Fruit fly (Drosophila melanogaster) whole organism, embryonic: ENCODE results near the gene CG42399.

Experiments
- CG10462 ChIP-seq: fragments of 200-800 bp; sonication (Bioruptor generic); optimal IDR thresholded peaks from 2 replicates; lab custom pipeline; 2016; ENCODE audit warnings: missing biosample characterization, missing genetic modification characterization
- CG11696 ChIP-seq: fragments of 200-800 bp; sonication (Bioruptor generic); IDR thresholded peaks from 2 replicates; pipeline ENCODE4 v1.3.6; 2022; ENCODE audit warnings: missing biosample characterization, missing genetic modification characterization
- CG12071 ChIP-seq: fragments of 200-800 bp; sonication (Bioruptor generic); optimal IDR thresholded peaks from 3 replicates; lab custom pipeline; 2018; ENCODE audit warnings: missing biosample characterization, mild to moderate bottlenecking, missing genetic modification characterization
- CG12236 ChIP-seq: fragments of 200-800 bp; sonication (Bioruptor generic); optimal IDR thresholded peaks from 2 replicates; lab custom pipeline; 2016; ENCODE audit warnings: missing biosample characterization, missing genetic modification characterization
- CG12391 ChIP-seq: fragments of 200-800 bp; sonication (Bioruptor generic); optimal IDR thresholded peaks from 3 replicates; lab custom pipeline; 2018; ENCODE audit warnings: missing biosample characterization, mild to moderate bottlenecking, missing genetic modification characterization, moderate library complexity
- CG12744 ChIP-seq: fragments of 200-800 bp; sonication (Bioruptor generic); optimal IDR thresholded peaks from 2 replicates; lab custom pipeline; 2016; ENCODE audit warnings: missing biosample characterization, missing genetic modification characterization
- CG12769 ChIP-seq: fragments of 200-800 bp; sonication (Bioruptor generic); optimal IDR thresholded peaks from 2 replicates; lab custom pipeline; 2019; ENCODE audit warnings: missing biosample characterization, mild to moderate bottlenecking, missing genetic modification characterization, moderate library complexity
- CG13296 ChIP-seq: fragments of 200-800 bp; sonication (Bioruptor generic); optimal IDR thresholded peaks from 3 replicates; lab custom pipeline; 2018; ENCODE audit warnings: missing biosample characterization, mild to moderate bottlenecking, missing genetic modification characterization
- CG15514 ChIP-seq: fragments of 200-800 bp; sonication (Bioruptor generic); optimal IDR thresholded peaks from 3 replicates; lab custom pipeline; 2017; ENCODE audit warnings: missing biosample characterization, missing genetic modification characterization, mild to moderate bottlenecking, moderate library complexity, missing genetic modification reagents
- CG1602 ChIP-seq: fragments of 200-800 bp; sonication (Bioruptor generic); optimal IDR thresholded peaks from 3 replicates; lab custom pipeline; 2016; ENCODE audit warnings: missing biosample characterization, missing genetic modification characterization
- CG16813 ChIP-seq: fragments of 200-800 bp; sonication (Bioruptor generic); IDR thresholded peaks from 3 replicates; pipeline ENCODE4 v1.3.6; 2022; ENCODE audit warnings: missing biosample characterization, missing genetic modification characterization; ENCODE audit not compliant: partially characterized antibody
- CG16815 ChIP-seq: fragments of 200-800 bp; sonication (Bioruptor generic); optimal IDR thresholded peaks from 3 replicates; lab custom pipeline; 2017; ENCODE audit warnings: missing biosample characterization, mild to moderate bottlenecking, missing genetic modification characterization
- CG17359 ChIP-seq: fragments of 200-800 bp; sonication (Bioruptor generic); optimal IDR thresholded peaks from 3 replicates; lab custom pipeline; 2018; ENCODE audit warnings: missing biosample characterization, mild to moderate bottlenecking, missing genetic modification characterization, moderate library complexity
- CG17568 ChIP-seq: fragments of 200-800 bp; sonication (Bioruptor generic); optimal IDR thresholded peaks from 2 replicates; lab custom pipeline; 2018; ENCODE audit warnings: missing biosample characterization, mild to moderate bottlenecking, missing genetic modification characterization, moderate library complexity
- CG17829 ChIP-seq: fragments of 200-800 bp; optimal IDR thresholded peaks from 2 replicates; lab custom pipeline; 2019; ENCODE audit warnings: missing biosample characterization, mild to moderate bottlenecking, missing genetic modification characterization, moderate library complexity
- CG31365 ChIP-seq: fragments of 200-800 bp; sonication (Bioruptor generic); optimal IDR thresholded peaks from 2 replicates; lab custom pipeline; 2018; ENCODE audit warnings: missing biosample characterization, mild to moderate bottlenecking, missing genetic modification characterization
- CG3995 ChIP-seq: fragments of 200-800 bp; sonication (Bioruptor generic); optimal IDR thresholded peaks from 3 replicates; lab custom pipeline; 2016; ENCODE audit warnings: missing biosample characterization, missing genetic modification characterization
- CG4360 ChIP-seq: fragments of 200-800 bp; sonication (Bioruptor generic); IDR thresholded peaks from 2 replicates; pipeline ENCODE4 v1.3.6; 2022; ENCODE audit warnings: missing biosample characterization, missing genetic modification characterization
- CG6654 ChIP-seq: fragments of 200-800 bp; sonication (Bioruptor generic); optimal IDR thresholded peaks from 2 replicates; lab custom pipeline; 2017; ENCODE audit warnings: missing biosample characterization, mild to moderate bottlenecking, missing genetic modification characterization
- CG7839 ChIP-seq: fragments of 200-800 bp; sonication (Bioruptor generic); optimal IDR thresholded peaks from 3 replicates; lab custom pipeline; 2018; ENCODE audit warnings: missing biosample characterization, mild to moderate bottlenecking, missing genetic modification characterization, moderate library complexity
- CG9215 ChIP-seq: fragments of 200-800 bp; sonication (Bioruptor generic); IDR thresholded peaks from 2 replicates; pipeline ENCODE4 v1.3.6; 2022; ENCODE audit warnings: missing biosample characterization, missing genetic modification characterization
- CHES-1-like ChIP-seq: fragments of 200-800 bp; sonication (Bioruptor generic); optimal IDR thresholded peaks from 2 replicates; lab custom pipeline; 2016; ENCODE audit warnings: missing biosample characterization, missing genetic modification characterization
- Chrac-16 ChIP-seq: fragments of 200-800 bp; sonication (Bioruptor generic); optimal IDR thresholded peaks from 3 replicates; lab custom pipeline; 2016; ENCODE audit warnings: missing biosample characterization, missing genetic modification characterization
- Dad ChIP-seq: fragments of 200-800 bp; sonication (Bioruptor generic); optimal IDR thresholded peaks from 3 replicates; lab custom pipeline; 2016; ENCODE audit warnings: missing biosample characterization, missing genetic modification characterization
- Dek ChIP-seq: fragments of 200-800 bp; sonication (Bioruptor generic); optimal IDR thresholded peaks from 3 replicates; lab custom pipeline; 2019; ENCODE audit warnings: missing biosample characterization, mild to moderate bottlenecking, missing genetic modification characterization, moderate library complexity
- Dp ChIP-seq: fragments of 200-800 bp; sonication (Bioruptor generic); optimal IDR thresholded peaks from 2 replicates; lab custom pipeline; 2018; ENCODE audit warnings: missing biosample characterization, mild to moderate bottlenecking, missing genetic modification characterization, moderate library complexity
- Elba2 ChIP-seq: fragments of 200-800 bp; sonication (Bioruptor generic); optimal IDR thresholded peaks from 3 replicates; lab custom pipeline; 2016; ENCODE audit warnings: missing biosample characterization, missing genetic modification characterization
- H15 ChIP-seq: fragments of 200-800 bp; sonication (Bioruptor generic); IDR thresholded peaks from 3 replicates; pipeline ENCODE4 v1.3.6; 2022; ENCODE audit warnings: missing biosample characterization, missing genetic modification characterization
- MBD-R2 ChIP-seq: fragments of 200-800 bp; sonication (Bioruptor generic); IDR thresholded peaks from 2 replicates; pipeline ENCODE4 v1.3.6; 2022; ENCODE audit warnings: missing biosample characterization, missing genetic modification characterization
- Nf-YB ChIP-seq: fragments of 200-800 bp; sonication (Bioruptor generic); optimal IDR thresholded peaks from 3 replicates; lab custom pipeline; 2019; ENCODE audit warnings: missing biosample characterization, mild to moderate bottlenecking, missing genetic modification characterization, moderate library complexity
- Poxn ChIP-seq: fragments of 200-800 bp; sonication (Bioruptor generic); IDR thresholded peaks from 2 replicates; pipeline ENCODE4 v1.3.6; 2022; ENCODE audit warnings: missing biosample characterization, missing genetic modification characterization
- Tbp ChIP-seq: fragments of >200 bp; optimal IDR thresholded peaks from 2 replicates; lab custom pipeline; 2018; ENCODE audit warnings: missing biosample characterization, missing genetic modification characterization
- YL-1 ChIP-seq: fragments of 200-800 bp; sonication (Bioruptor generic); optimal IDR thresholded peaks from 3 replicates; lab custom pipeline; 2017; ENCODE audit warnings: missing biosample characterization, mild to moderate bottlenecking, missing genetic modification characterization
- ash1 ChIP-seq: fragments of 200-800 bp; sonication (Bioruptor generic); optimal IDR thresholded peaks from 2 replicates; lab custom pipeline; 2018; ENCODE audit warnings: missing biosample characterization, mild to moderate bottlenecking, missing genetic modification characterization
- chinmo ChIP-seq: fragments of 200-800 bp; sonication (Bioruptor generic); IDR thresholded peaks from 4 replicates; pipeline ENCODE4 v1.3.6; 2022; ENCODE audit warnings: missing biosample characterization, missing genetic modification characterization; ENCODE audit not compliant: partially characterized antibody
- ci ChIP-seq: fragments of 200-800 bp; sonication (Bioruptor generic); IDR thresholded peaks from 3 replicates; pipeline ENCODE4 v1.3.6; 2022; ENCODE audit warnings: missing biosample characterization, missing genetic modification characterization
- corto ChIP-seq: fragments of 200-800 bp; sonication (Bioruptor generic); optimal IDR thresholded peaks from 2 replicates; lab custom pipeline; 2016; ENCODE audit warnings: missing biosample characterization, mild to moderate bottlenecking, missing genetic modification characterization, moderate library complexity
- dan ChIP-seq: fragments of 200-800 bp; sonication (Bioruptor generic); IDR thresholded peaks from 2 replicates; pipeline ENCODE4 v1.3.6; 2022; ENCODE audit warnings: missing biosample characterization, missing genetic modification characterization
- grn ChIP-seq: fragments of 200-800 bp; sonication (Bioruptor generic); optimal IDR thresholded peaks from 3 replicates; lab custom pipeline; 2017; ENCODE audit warnings: missing biosample characterization, missing genetic modification characterization
- h ChIP-seq: fragments of >200 bp; optimal IDR thresholded peaks from 2 replicates; lab custom pipeline; 2017
- pan ChIP-seq, 4 experiments: fragments of >200 bp in 3 of 4; fragments of 200-800 bp in 1 of 4; sonication (Bioruptor generic) in 1 of 4; optimal IDR thresholded peaks in 3 of 4; IDR thresholded peaks in 1 of 4; 2 replicates each; pipeline versions ENCODE4 v1.3.6 to Lab custom; 2017 to 2022; ENCODE audit warnings: missing biosample characterization in 2 of 4, missing genetic modification characterization in 2 of 4, mixed read lengths in 1 of 4
- pfk ChIP-seq: fragments of 200-800 bp; sonication (Bioruptor generic); optimal IDR thresholded peaks from 2 replicates; lab custom pipeline; 2018; ENCODE audit warnings: missing biosample characterization, mild to moderate bottlenecking, missing genetic modification characterization, moderate library complexity
- row ChIP-seq: fragments of 200-800 bp; sonication (Bioruptor generic); IDR thresholded peaks from 3 replicates; pipeline ENCODE4 v1.3.6; 2022; ENCODE audit warnings: missing biosample characterization, missing genetic modification characterization
- run ChIP-seq: fragments of 200-800 bp; sonication (Bioruptor generic); optimal IDR thresholded peaks from 3 replicates; lab custom pipeline; 2018; ENCODE audit warnings: missing biosample characterization, mild to moderate bottlenecking, missing genetic modification characterization
- sima ChIP-seq: fragments of 200-800 bp; sonication (Bioruptor generic); optimal IDR thresholded peaks from 2 replicates; lab custom pipeline; 2016; ENCODE audit warnings: missing biosample characterization, missing genetic modification characterization
- slou ChIP-seq: fragments of 200-800 bp; sonication (Bioruptor generic); optimal IDR thresholded peaks from 3 replicates; lab custom pipeline; 2016; ENCODE audit warnings: missing biosample characterization, missing genetic modification characterization
- unc-4 ChIP-seq: fragments of 200-800 bp; sonication (Bioruptor generic); IDR thresholded peaks from 2 replicates; pipeline ENCODE4 v1.3.6; 2022; ENCODE audit warnings: missing biosample characterization, missing genetic modification characterization; ENCODE audit not compliant: partially characterized antibody
- wor ChIP-seq: fragments of 200-800 bp; sonication (Bioruptor generic); IDR thresholded peaks from 2 replicates; pipeline ENCODE4 v1.3.6; 2022; ENCODE audit warnings: missing biosample characterization, missing genetic modification characterization

CG42399 gene

dm6 chr2L:109098-109799, 43.9 kb downstream of the CG42399 start (continued):
- TF ChIP-seq Dek (tag; lab: Kevin White, UChicago) (peak; percentile 15), Tbp (no peak), CG31365 (tag; lab: Kevin White, UChicago) (no peak), CG13296 (GFP tag; lab: Kevin White, UChicago) (no peak), CG4360 (GFP tag; lab: Robert Waterston, UW) (no peak), Dad (GFP tag; lab: Kevin White, UChicago) (no peak), CHES-1-like (GFP tag; lab: Kevin White, UChicago) (no peak), CG9215 (GFP tag; lab: Robert Waterston, UW) (no peak), run (tag; lab: Kevin White, UChicago) (no peak), sima (GFP tag; lab: Kevin White, UChicago) (no peak), CG3995 (GFP tag; lab: Kevin White, UChicago) (no peak), CG11696 (GFP tag; lab: Robert Waterston, UW) (no peak), YL-1 (GFP tag; lab: Kevin White, UChicago) (peak; percentile 10), MBD-R2 (peak; percentile 13; the same call in 1 of the 2 replicates), CG12236 (no peak), CG10462 (GFP tag; lab: Kevin White, UChicago) (no peak), row (0 out of 3 replicates have a peak, but pooled peaks have one; percentile 21), CG7839 (tag; lab: Kevin White, UChicago) (no peak), CG12744 (GFP tag; lab: Kevin White, UChicago) (no peak), CG16813 (GFP tag; lab: Robert Waterston, UW) (no peak), unc-4 (GFP tag; lab: Robert Waterston, UW) (no peak; the same call in 1 of the 2 replicates), slou (no peak), CG17359 (no peak), CG15514 (GFP tag; lab: Kevin White, UChicago) (peak; percentile 82), Nf-YB (GFP tag; lab: Kevin White, UChicago) (no peak), Elba2 (GFP tag; lab: Kevin White, UChicago) (no peak), grn (peak; percentile 32), CG12391 (tag; lab: Kevin White, UChicago) (no peak), CG1602 (GFP tag; lab: Kevin White, UChicago) (no peak), pan (optimal IDR thresholded peaks at IDR 0.05; lab: Kevin White, UChicago) (no peak), pan (GFP tag; optimal IDR thresholded peaks at IDR 0.05 in 1 of 2, IDR thresholded peaks at IDR 0.05 in 1 of 2) (no peak), Poxn (GFP tag; lab: Robert Waterston, UW) (no peak)

- TF ChIP-seq CG16815 (GFP tag; lab: Kevin White, UChicago) (no peak), pfk (GFP tag; lab: Kevin White, UChicago) (peak; percentile 10), CG12769 (tag; lab: Kevin White, UChicago) (peak; percentile 43), Chrac-16 (GFP tag; lab: Kevin White, UChicago) (no peak), Dp (GFP tag; lab: Kevin White, UChicago) (peak; percentile 40), ci (GFP tag; lab: Robert Waterston, UW) (0 out of 3 replicates have a peak, but pooled peaks have one; percentile 39), corto (GFP tag; lab: Kevin White, UChicago) (no peak), Poxn (GFP tag; lab: Robert Waterston, UW) (no peak), wor (GFP tag; lab: Robert Waterston, UW) (no peak), h (no peak), CG6654 (GFP tag; lab: Kevin White, UChicago) (no peak), H15 (GFP tag; lab: Robert Waterston, UW) (no peak), ash1 (GFP tag; lab: Kevin White, UChicago) (no peak), CG17568 (GFP tag; lab: Kevin White, UChicago) (peak; percentile 42), dan (no peak), chinmo (GFP tag; lab: Robert Waterston, UW) (peak; percentile 88; the same call in 2 of the 4 replicates), CG17829 (tag; lab: Kevin White, UChicago) (peak; percentile 7), CG12071 (GFP tag; lab: Kevin White, UChicago) (no peak)
These were observed 45.3 kb downstream of the CG42399 start for dm6 chr2L:107476-108436.
